Fruit fly (Drosophila melanogaster) whole organism, embryonic: ENCODE data around the gene CG7465.

Source experiments
- Aef1 ChIP-seq: fragments of 200-800 bp; sonication (Bioruptor generic); IDR thresholded peaks from 3 replicates; pipeline ENCODE4 v1.3.6; 2022; ENCODE audit warnings: missing biosample characterization, missing genetic modification characterization
- Bgb ChIP-seq: fragments of 200-800 bp; sonication (Bioruptor generic); IDR thresholded peaks from 2 replicates; pipeline ENCODE4 v1.3.6; 2022; ENCODE audit warnings: missing biosample characterization, missing genetic modification characterization; ENCODE audit not compliant: partially characterized antibody
- CG10565 ChIP-seq: fragments of 200-800 bp; sonication (Bioruptor generic); optimal IDR thresholded peaks from 3 replicates; lab custom pipeline; 2016; ENCODE audit warnings: missing biosample characterization, mild to moderate bottlenecking, missing genetic modification characterization
- CG10979 ChIP-seq: fragments of 200-800 bp; sonication (Bioruptor generic); optimal IDR thresholded peaks from 2 replicates; lab custom pipeline; 2018; ENCODE audit warnings: missing biosample characterization, mild to moderate bottlenecking, missing genetic modification characterization, moderate library complexity
- CG11398 ChIP-seq: fragments of 200-800 bp; sonication (Bioruptor generic); optimal IDR thresholded peaks from 2 replicates; lab custom pipeline; 2016; ENCODE audit warnings: missing biosample characterization, missing genetic modification characterization
- CG12744 ChIP-seq: fragments of 200-800 bp; sonication (Bioruptor generic); optimal IDR thresholded peaks from 2 replicates; lab custom pipeline; 2016; ENCODE audit warnings: missing biosample characterization, missing genetic modification characterization
- CG13123 ChIP-seq: fragments of 200-800 bp; sonication (Bioruptor generic); optimal IDR thresholded peaks from 2 replicates; lab custom pipeline; 2016; ENCODE audit warnings: missing biosample characterization, missing genetic modification characterization
- CG13296 ChIP-seq: fragments of 200-800 bp; sonication (Bioruptor generic); optimal IDR thresholded peaks from 3 replicates; lab custom pipeline; 2018; ENCODE audit warnings: missing biosample characterization, mild to moderate bottlenecking, missing genetic modification characterization
- CG13775 ChIP-seq: fragments of 200-800 bp; sonication (Bioruptor generic); optimal IDR thresholded peaks from 3 replicates; lab custom pipeline; 2017; ENCODE audit warnings: missing biosample characterization, mild to moderate bottlenecking, missing genetic modification characterization
- CG15011 ChIP-seq: fragments of 200-800 bp; sonication (Bioruptor generic); optimal IDR thresholded peaks from 3 replicates; lab custom pipeline; 2018; ENCODE audit warnings: missing biosample characterization, mild to moderate bottlenecking, missing genetic modification characterization
- CG1603 ChIP-seq: fragments of 200-800 bp; sonication (Bioruptor generic); optimal IDR thresholded peaks from 2 replicates; lab custom pipeline; 2019; ENCODE audit warnings: missing biosample characterization, mild to moderate bottlenecking, missing genetic modification characterization, moderate library complexity
- CG1647 ChIP-seq: fragments of 200-800 bp; sonication (Bioruptor generic); optimal IDR thresholded peaks from 3 replicates; lab custom pipeline; 2016; ENCODE audit warnings: missing biosample characterization, missing genetic modification characterization
- CG2712 ChIP-seq: fragments of 200-800 bp; optimal IDR thresholded peaks from 3 replicates; lab custom pipeline; 2019; ENCODE audit warnings: missing biosample characterization, mild to moderate bottlenecking, missing genetic modification characterization, moderate library complexity
- CG31388 ChIP-seq: fragments of 200-800 bp; sonication (Bioruptor generic); optimal IDR thresholded peaks from 2 replicates; lab custom pipeline; 2016; ENCODE audit warnings: missing biosample characterization, missing genetic modification characterization
- CG32767 ChIP-seq: fragments of 200-800 bp; sonication (Bioruptor generic); IDR thresholded peaks from 2 replicates; pipeline ENCODE4 v1.3.6; 2022; ENCODE audit warnings: missing biosample characterization, missing genetic modification characterization
- CG3407 ChIP-seq: fragments of 200-800 bp; sonication (Bioruptor generic); optimal IDR thresholded peaks from 2 replicates; lab custom pipeline; 2018; ENCODE audit warnings: missing biosample characterization, mild to moderate bottlenecking, missing genetic modification characterization
- CG4404 ChIP-seq: fragments of 200-800 bp; sonication (Bioruptor generic); IDR thresholded peaks from 2 replicates; pipeline ENCODE4 v1.3.6; 2022; ENCODE audit warnings: missing biosample characterization, missing genetic modification characterization
- CG4617 ChIP-seq: fragments of 200-800 bp; sonication (Bioruptor generic); optimal IDR thresholded peaks from 3 replicates; lab custom pipeline; 2016; ENCODE audit warnings: missing biosample characterization, missing genetic modification characterization, borderline replicate concordance
- CG7556 ChIP-seq: fragments of 200-800 bp; sonication (Bioruptor generic); optimal IDR thresholded peaks from 2 replicates; lab custom pipeline; 2017; ENCODE audit warnings: missing biosample characterization, mild to moderate bottlenecking, missing genetic modification characterization
- CG7745 ChIP-seq: fragments of 200-800 bp; sonication (Bioruptor generic); optimal IDR thresholded peaks from 2 replicates; lab custom pipeline; 2018; ENCODE audit warnings: missing biosample characterization, mild to moderate bottlenecking, missing genetic modification characterization, moderate library complexity
- CG8290 ChIP-seq, 3 experiments: fragments of 200-800 bp; sonication (Bioruptor generic); optimal IDR thresholded peaks; 2 replicates each; lab custom pipeline; 2016 to 2019; ENCODE audit warnings: missing biosample characterization in 3 of 3, missing genetic modification characterization in 3 of 3, mild to moderate bottlenecking in 2 of 3, moderate library complexity in 1 of 3
- CG9215 ChIP-seq: fragments of 200-800 bp; sonication (Bioruptor generic); IDR thresholded peaks from 2 replicates; pipeline ENCODE4 v1.3.6; 2022; ENCODE audit warnings: missing biosample characterization, missing genetic modification characterization
- CG9727 ChIP-seq: fragments of 200-800 bp; sonication (Bioruptor generic); optimal IDR thresholded peaks from 3 replicates; lab custom pipeline; 2017; ENCODE audit warnings: missing biosample characterization, mild to moderate bottlenecking, missing genetic modification characterization
- CG9932 ChIP-seq: fragments of 200-800 bp; sonication (Bioruptor generic); IDR thresholded peaks from 2 replicates; pipeline ENCODE4 v1.3.6; 2022; ENCODE audit warnings: missing biosample characterization, missing genetic modification characterization
- CkIIα-i1 ChIP-seq: fragments of 200-800 bp; sonication (Bioruptor generic); IDR thresholded peaks from 2 replicates; pipeline ENCODE4 v1.3.6; 2022; ENCODE audit warnings: missing biosample characterization, missing genetic modification characterization
- D19B ChIP-seq: fragments of 200-800 bp; sonication (Bioruptor generic); optimal IDR thresholded peaks from 2 replicates; lab custom pipeline; 2017; ENCODE audit warnings: missing biosample characterization, mild to moderate bottlenecking, missing genetic modification characterization
- Dip2 ChIP-seq: fragments of 200-800 bp; sonication (Bioruptor generic); IDR thresholded peaks from 2 replicates; pipeline ENCODE4 v1.3.6; 2022; ENCODE audit warnings: missing biosample characterization, missing genetic modification characterization
- Dref ChIP-seq: fragments of 200-800 bp; sonication (Bioruptor generic); IDR thresholded peaks from 2 replicates; pipeline ENCODE4 v1.3.6; 2022; ENCODE audit warnings: missing biosample characterization, missing genetic modification characterization
- Drgx ChIP-seq: fragments of 200-800 bp; sonication (Bioruptor generic); IDR thresholded peaks from 2 replicates; pipeline ENCODE4 v1.3.6; 2022; ENCODE audit warnings: missing biosample characterization, missing genetic modification characterization
- Lhr ChIP-seq: fragments of 200-800 bp; sonication (Bioruptor generic); optimal IDR thresholded peaks from 3 replicates; lab custom pipeline; 2017; ENCODE audit warnings: mild to moderate bottlenecking, missing biosample characterization, missing genetic modification reagents, missing genetic modification characterization
- Ptx1 ChIP-seq: fragments of 200-800 bp; sonication (Bioruptor generic); IDR thresholded peaks from 2 replicates; pipeline ENCODE4 v1.3.6; 2022; ENCODE audit warnings: missing biosample characterization, missing genetic modification characterization
- Trl ChIP-seq, 3 experiments: fragments of >200 bp in 2 of 3; fragments of 200-800 bp in 1 of 3; sonication (Bioruptor generic) in 1 of 3; optimal IDR thresholded peaks; 2 replicates in 1 of 3; 3 replicates in 2 of 3; lab custom pipeline; 2016 to 2017; ENCODE audit warnings: missing biosample characterization in 1 of 3, missing genetic modification characterization in 1 of 3
- ac ChIP-seq: fragments of 200-800 bp; sonication (Bioruptor generic); optimal IDR thresholded peaks from 3 replicates; lab custom pipeline; 2017; ENCODE audit warnings: missing biosample characterization, mild to moderate bottlenecking, missing genetic modification characterization
- amos ChIP-seq: fragments of 200-800 bp; sonication (Bioruptor generic); IDR thresholded peaks from 2 replicates; pipeline ENCODE4 v1.3.6; 2022; ENCODE audit warnings: missing biosample characterization, missing genetic modification characterization; ENCODE audit not compliant: partially characterized antibody
- bab2 ChIP-seq: fragments of 200-800 bp; sonication (Bioruptor generic); optimal IDR thresholded peaks from 2 replicates; lab custom pipeline; 2016; ENCODE audit warnings: missing biosample characterization, missing genetic modification characterization
- crc ChIP-seq: fragments of 200-800 bp; sonication (Bioruptor generic); optimal IDR thresholded peaks from 2 replicates; lab custom pipeline; 2016; ENCODE audit warnings: missing biosample characterization, missing genetic modification characterization
- dysf ChIP-seq: fragments of 200-800 bp; sonication (Bioruptor generic); IDR thresholded peaks from 3 replicates; pipeline ENCODE4 v1.3.6; 2022; ENCODE audit warnings: missing biosample characterization, missing genetic modification characterization
- fu2 ChIP-seq: fragments of 200-800 bp; sonication (Bioruptor generic); optimal IDR thresholded peaks from 2 replicates; lab custom pipeline; 2016; ENCODE audit warnings: missing biosample characterization, missing genetic modification characterization
- gce ChIP-seq: fragments of 200-800 bp; sonication (Bioruptor generic); IDR thresholded peaks from 3 replicates; pipeline ENCODE4 v1.3.6; 2022; ENCODE audit warnings: missing biosample characterization, missing genetic modification characterization
- gcm ChIP-seq: fragments of 200-800 bp; sonication (Bioruptor generic); optimal IDR thresholded peaks from 2 replicates; lab custom pipeline; 2019; ENCODE audit warnings: missing biosample characterization, mild to moderate bottlenecking, missing genetic modification characterization, moderate library complexity
- grau ChIP-seq: fragments of 200-800 bp; optimal IDR thresholded peaks from 3 replicates; lab custom pipeline; 2019; ENCODE audit warnings: missing biosample characterization, mild to moderate bottlenecking, missing genetic modification characterization, moderate library complexity
- gt ChIP-seq: fragments of 200-800 bp; sonication (Bioruptor generic); IDR thresholded peaks from 2 replicates; pipeline ENCODE4 v1.3.6; 2022; ENCODE audit warnings: missing biosample characterization, missing genetic modification characterization
- hbn ChIP-seq: fragments of 200-800 bp; sonication (Bioruptor generic); IDR thresholded peaks from 2 replicates; pipeline ENCODE4 v1.3.6; 2022; ENCODE audit warnings: missing biosample characterization, missing genetic modification characterization; ENCODE audit not compliant: partially characterized antibody
- lmd ChIP-seq: fragments of 200-800 bp; sonication (Bioruptor generic); IDR thresholded peaks from 2 replicates; pipeline ENCODE4 v1.3.6; 2022; ENCODE audit warnings: missing biosample characterization, missing genetic modification characterization
- nau ChIP-seq: fragments of 200-800 bp; sonication (Bioruptor generic); optimal IDR thresholded peaks from 3 replicates; lab custom pipeline; 2017; ENCODE audit warnings: missing biosample characterization, mild to moderate bottlenecking, missing genetic modification characterization, missing genetic modification reagents
- nmo ChIP-seq: fragments of 200-800 bp; sonication (Bioruptor generic); optimal IDR thresholded peaks from 2 replicates; lab custom pipeline; 2018; ENCODE audit warnings: missing biosample characterization, mild to moderate bottlenecking, missing genetic modification characterization, moderate library complexity
- phol ChIP-seq: fragments of 200-800 bp; sonication (Bioruptor generic); optimal IDR thresholded peaks from 3 replicates; lab custom pipeline; 2018; ENCODE audit warnings: missing biosample characterization, mild to moderate bottlenecking, missing genetic modification characterization, moderate library complexity
- vnd ChIP-seq: fragments of 200-800 bp; sonication (Bioruptor generic); IDR thresholded peaks from 3 replicates; pipeline ENCODE4 v1.3.6; 2022; ENCODE audit warnings: missing biosample characterization, missing genetic modification characterization; ENCODE audit not compliant: partially characterized antibody
- vvl ChIP-seq: fragments of 200-800 bp; sonication (Bioruptor generic); IDR thresholded peaks from 2 replicates; pipeline ENCODE4 v1.3.6; 2022; ENCODE audit warnings: missing biosample characterization, missing genetic modification characterization

The CG7465 gene

DNA sequence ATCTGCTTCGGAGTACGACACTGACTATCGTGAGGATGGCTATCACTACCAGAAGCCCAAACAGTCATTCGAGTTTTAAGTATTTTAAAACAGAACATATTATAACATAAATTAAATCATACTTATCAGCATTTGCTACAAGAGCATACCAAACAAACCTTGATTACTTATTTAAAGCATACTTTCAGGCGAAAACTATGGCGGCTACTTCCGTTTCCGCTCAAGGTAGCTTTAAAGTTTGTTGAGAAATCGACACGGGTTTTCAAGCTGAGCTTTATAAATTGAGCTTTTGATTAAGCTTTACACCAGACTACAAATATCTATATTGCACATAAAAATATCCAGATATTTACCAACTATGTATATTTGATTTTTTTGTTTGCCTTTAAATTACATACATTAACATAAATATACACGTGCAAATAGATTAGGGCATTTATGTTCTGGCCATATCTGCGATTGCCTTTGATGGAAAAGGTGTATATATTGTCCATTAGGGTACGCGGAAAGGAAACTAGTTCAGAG is 5.1 kb upstream of the CG7465 start (continued):
- no peak; the same call in 1 of the 2 replicates for TF ChIP-seq Drgx
- TF ChIP-seq ac: no peak
- TF ChIP-seq crc (GFP tag; lab: Kevin White, UChicago): peak; percentile 36
- TF ChIP-seq Trl (optimal IDR thresholded peaks at IDR 0.05; lab: Kevin White, UChicago): no peak
- peak; percentile 72 for TF ChIP-seq Trl (GFP tag; optimal IDR thresholded peaks at IDR 0.05; lab: Kevin White, UChicago)
- no peak for TF ChIP-seq CG10979
- TF ChIP-seq D19B (GFP tag; lab: Kevin White, UChicago): peak; percentile 61
- TF ChIP-seq gce: peak; percentile 89; the same call in 2 of the 3 replicates
- no peak for TF ChIP-seq amos (GFP tag; lab: Robert Waterston, UW)
- peak; percentile 77 for TF ChIP-seq CG1603 (tag; lab: Kevin White, UChicago)
- TF ChIP-seq CG13296: peak; percentile 95
- peak; percentile 78 for TF ChIP-seq CG3407 (GFP tag; lab: Kevin White, UChicago)
- peak; percentile 47 for TF ChIP-seq CG13123 (GFP tag; lab: Kevin White, UChicago)
- TF ChIP-seq bab2 (GFP tag; lab: Kevin White, UChicago): peak; percentile 2
- TF ChIP-seq CG7745 (tag; lab: Kevin White, UChicago): no peak
- no peak for TF ChIP-seq gcm (GFP tag; lab: Kevin White, UChicago)
- TF ChIP-seq nau (GFP tag; lab: Kevin White, UChicago): peak; percentile 96
- peak; percentile 78 for TF ChIP-seq Lhr (GFP tag; lab: Kevin White, UChicago)
- TF ChIP-seq vvl: peak; percentile 89
- TF ChIP-seq CG4617: peak; percentile 40
- peak; percentile 34 for TF ChIP-seq nmo
- TF ChIP-seq Ptx1 (GFP tag; lab: Robert Waterston, UW): no peak; the same call in 1 of the 2 replicates
- no peak for TF ChIP-seq CkIIα-i1 (GFP tag; lab: Robert Waterston, UW)
- TF ChIP-seq CG11398: peak; percentile 74
- no peak for TF ChIP-seq CG2712 (tag; lab: Kevin White, UChicago)
- TF ChIP-seq lmd (GFP tag; lab: Robert Waterston, UW): no peak
- TF ChIP-seq Dref (GFP tag; lab: Robert Waterston, UW): no peak
- peak; percentile 52 for TF ChIP-seq CG1647 (GFP tag; lab: Kevin White, UChicago)
- no peak for TF ChIP-seq CG8290 (GFP tag; optimal IDR thresholded peaks at IDR 0.05; lab: Kevin White, UChicago)
- peak; percentile 55 to 81 for TF ChIP-seq CG8290 (tag; optimal IDR thresholded peaks at IDR 0.05; lab: Kevin White, UChicago)
- peak; percentile 76 for TF ChIP-seq CG13775 (GFP tag; lab: Kevin White, UChicago)
- TF ChIP-seq CG15011 (GFP tag; lab: Kevin White, UChicago): peak; percentile 86
- no peak for TF ChIP-seq CG4404 (GFP tag; lab: Robert Waterston, UW)
- TF ChIP-seq CG9932: peak; percentile 28; the same call in 1 of the 2 replicates
- TF ChIP-seq vnd (GFP tag; lab: Robert Waterston, UW): no peak
- TF ChIP-seq Aef1 (GFP tag; lab: Robert Waterston, UW): no peak
- TF ChIP-seq Dip2: no peak
- peak; percentile 91 for TF ChIP-seq CG12744
- no peak for TF ChIP-seq gt (GFP tag; lab: Robert Waterston, UW)
- TF ChIP-seq CG9727 (GFP tag; lab: Kevin White, UChicago): peak; percentile 68
- no peak for TF ChIP-seq fu2 (GFP tag; lab: Kevin White, UChicago)
- no peak for TF ChIP-seq Bgb
- no peak for TF ChIP-seq CG10565 (GFP tag; lab: Kevin White, UChicago)
- peak; percentile 69 for TF ChIP-seq grau (tag; lab: Kevin White, UChicago)
- TF ChIP-seq dysf: peak; percentile 35; the same call in 1 of the 3 replicates
- TF ChIP-seq CG32767: peak; percentile 35; the same call in 1 of the 2 replicates
- TF ChIP-seq CG7556 (GFP tag; lab: Kevin White, UChicago): peak; percentile 59
- TF ChIP-seq hbn (GFP tag; lab: Robert Waterston, UW): no peak
- TF ChIP-seq CG9215 (GFP tag; lab: Robert Waterston, UW): no peak
- TF ChIP-seq phol (tag; lab: Kevin White, UChicago): peak; percentile 75
- no peak for TF ChIP-seq CG31388 (GFP tag; lab: Kevin White, UChicago)
